Worm (Caenorhabditis elegans): ENCODE data around the gene taf-6.1.

taf-6.1 gene

DNA sequence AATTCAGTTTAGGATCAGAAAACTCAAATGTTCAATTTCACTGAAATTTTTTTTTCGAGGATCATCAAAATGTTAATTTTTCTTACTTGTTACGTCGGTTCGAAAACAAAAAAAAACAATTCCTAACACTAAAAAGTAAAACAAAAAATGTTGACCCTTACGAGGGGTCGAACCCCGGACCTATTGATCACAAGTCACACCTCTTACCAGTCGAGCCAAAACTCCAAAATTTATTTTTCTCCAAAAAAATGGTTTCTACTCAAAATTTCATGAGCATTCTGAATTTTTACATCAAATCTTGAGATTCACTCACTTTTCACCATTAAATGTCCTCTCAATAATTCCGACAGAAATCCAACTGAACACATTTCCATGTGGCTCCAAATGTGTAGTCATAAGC, 25.6 kb upstream of the taf-6.1 start:
- TF ChIP-seq ztf-16 (tag; optimal IDR thresholded peaks at IDR 0.05), result no peak
- TF ChIP-seq elt-2 (tag; optimal IDR thresholded peaks at IDR 0.05), result no peak
- no peak for TF ChIP-seq ref-2 (tag; optimal IDR thresholded peaks at IDR 0.05)
- TF ChIP-seq hlh-6 (tag; optimal IDR thresholded peaks at IDR 0.05), result no peak

- TF ChIP-seq lin-11 (tag; optimal IDR thresholded peaks at IDR 0.05), result no peak
- no peak for TF ChIP-seq ceh-2 (tag; optimal IDR thresholded peaks at IDR 0.05)
- peak; percentile 54 for TF ChIP-seq pqm-1 (tag; optimal IDR thresholded peaks at IDR 0.05)
- TF ChIP-seq fkh-6 (tag; optimal IDR thresholded peaks at IDR 0.05), result no peak
- TF ChIP-seq fax-1 (tag; optimal IDR thresholded peaks at IDR 0.05), result no peak
- no peak for TF ChIP-seq nhr-11 (tag; optimal IDR thresholded peaks at IDR 0.05)
- peak; percentile 99 for TF ChIP-seq elt-2 (tag; optimal IDR thresholded peaks at IDR 0.05)
Measured at ce11 chrII:1103484-1104100, 24.2 kb upstream of the taf-6.1 start.

DNA sequence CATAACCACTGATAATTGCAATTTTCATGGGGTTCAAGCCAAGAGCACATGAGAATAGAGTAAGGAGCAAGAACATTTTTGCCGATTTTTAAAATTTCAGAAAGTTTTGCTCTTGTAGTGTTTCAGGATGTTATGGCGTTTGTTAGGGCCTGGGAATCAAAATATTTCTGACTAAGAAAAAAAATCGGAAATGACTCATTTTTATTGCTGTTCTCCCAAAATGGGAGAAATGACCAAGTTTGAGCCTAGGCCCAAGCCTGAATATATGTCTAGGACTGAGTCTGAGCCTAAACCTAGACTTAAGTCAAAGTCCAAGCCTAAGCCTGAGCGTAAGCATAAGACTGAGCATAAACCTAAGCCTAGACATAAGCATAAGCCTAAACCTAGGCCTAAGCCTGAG, 23.4 kb upstream of the taf-6.1 start, which contains the start of gene T13B5.9:
TSS of gene T13B5.9 (minus strand) at position 101 of the 400 bp plus-strand sequence.
- TF ChIP-seq ceh-24 (tag; optimal IDR thresholded peaks at IDR 0.05) (no peak), lin-11 (tag; optimal IDR thresholded peaks at IDR 0.05) (no peak), pat-9 (tag; optimal IDR thresholded peaks at IDR 0.05) (no peak), dve-1 (tag; optimal IDR thresholded peaks at IDR 0.05) (no peak), ceh-14 (tag; optimal IDR thresholded peaks at IDR 0.05) (no peak), elt-2 (tag; optimal IDR thresholded peaks at IDR 0.05) (no peak), ceh-30 (tag; optimal IDR thresholded peaks at IDR 0.05) (no peak)

ce11 chrII:1105291-1105690, 22.5 kb upstream of the taf-6.1 start:
- TF ChIP-seq hlh-6 (tag; optimal IDR thresholded peaks at IDR 0.05) (peak; percentile 38), pha-4 (tag; optimal IDR thresholded peaks at IDR 0.05) (no peak), syd-9 (tag; optimal IDR thresholded peaks at IDR 0.05) (peak; percentile 38)

ce11 chrII:1106914-1107597, 20.7 kb upstream of the taf-6.1 start, which contains the start of gene col-40:
TSS of gene col-40 (minus strand) at chrII:1106964.
- TF ChIP-seq ceh-22 (tag; optimal IDR thresholded peaks at IDR 0.05), result no peak
- TF ChIP-seq pros-1 (tag; optimal IDR thresholded peaks at IDR 0.05), result no peak
- no peak for TF ChIP-seq ceh-45 (GFP tag; IDR thresholded peaks at IDR 0.05)
- no peak for TF ChIP-seq npax-4 (tag; optimal IDR thresholded peaks at IDR 0.05)
- no peak for TF ChIP-seq ceh-6 (GFP tag; optimal IDR thresholded peaks at IDR 0.05)
- no peak for TF ChIP-seq fkh-6 (tag; optimal IDR thresholded peaks at IDR 0.05)

DNA sequence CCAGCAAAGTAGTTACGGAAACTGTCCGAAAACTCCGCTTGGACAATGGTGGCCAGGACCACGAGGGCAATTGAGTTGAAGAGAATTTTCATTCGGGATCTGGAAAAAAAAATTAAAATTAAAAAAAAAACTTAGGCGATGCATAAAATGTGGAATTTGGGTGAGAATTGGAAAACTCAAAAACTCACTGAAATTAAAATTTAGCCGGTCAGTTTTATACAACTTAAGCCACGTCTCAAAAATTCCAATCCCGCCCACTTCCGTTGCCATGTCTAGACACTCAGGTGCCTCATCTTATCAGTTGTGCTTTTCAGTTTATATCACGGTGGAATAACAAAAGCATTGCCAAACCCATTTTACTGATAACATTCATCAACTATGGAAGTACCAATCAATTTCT, 16.9 kb upstream of the taf-6.1 start, which contains the start of gene lips-11:
TSS of gene lips-11 (minus strand) at position 101 of the 400 bp plus-strand sequence.
- TF ChIP-seq pqm-1 (tag; optimal IDR thresholded peaks at IDR 0.05) (no peak), eyg-1 (tag; optimal IDR thresholded peaks at IDR 0.05) (no peak), ceh-24 (tag; optimal IDR thresholded peaks at IDR 0.05) (no peak), unc-86 (tag; optimal IDR thresholded peaks at IDR 0.05) (no peak), dve-1 (tag; optimal IDR thresholded peaks at IDR 0.05) (no peak), unc-55 (GFP tag; optimal IDR thresholded peaks at IDR 0.05) (no peak), odd-2 (tag; optimal IDR thresholded peaks at IDR 0.05) (no peak), ceh-2 (tag; optimal IDR thresholded peaks at IDR 0.05) (no peak), tbx-7 (tag; optimal IDR thresholded peaks at IDR 0.05) (no peak)

- TF ChIP-seq hlh-15 (tag; optimal IDR thresholded peaks at IDR 0.05) (no peak), hlh-6 (tag; optimal IDR thresholded peaks at IDR 0.05) (no peak), ets-4 (tag; optimal IDR thresholded peaks at IDR 0.05) (no peak), unc-3 (GFP tag; conservative IDR thresholded peaks at IDR 0.05) (no peak), unc-3 (tag; optimal IDR thresholded peaks at IDR 0.05) (no peak), syd-9 (tag; optimal IDR thresholded peaks at IDR 0.05) (no peak), ceh-18 (tag; optimal IDR thresholded peaks at IDR 0.05) (no peak), tbx-7 (tag; optimal IDR thresholded peaks at IDR 0.05) (no peak)
Measured at ce11 chrII:1114133-1114532, 13.6 kb upstream of the taf-6.1 start, which contains the start of gene lips-12. TSS of gene lips-12 (minus strand) at chrII:1114233.

Measured in whole organism, late embryonic.